Fruit fly (Drosophila melanogaster) whole organism, embryonic: Measurements from ENCODE around the gene CG6901.

Source experiments
- CG16779 ChIP-seq: fragments of 200-800 bp; sonication (Bioruptor generic); IDR thresholded peaks from 2 replicates; pipeline ENCODE4 v1.3.6; 2022; ENCODE audit warnings: missing biosample characterization, missing genetic modification characterization
- H2.0 ChIP-seq: fragments of 200-800 bp; sonication (Bioruptor generic); IDR thresholded peaks from 2 replicates; pipeline ENCODE4 v1.3.6; 2022; ENCODE audit warnings: missing biosample characterization, missing genetic modification characterization

DNA sequence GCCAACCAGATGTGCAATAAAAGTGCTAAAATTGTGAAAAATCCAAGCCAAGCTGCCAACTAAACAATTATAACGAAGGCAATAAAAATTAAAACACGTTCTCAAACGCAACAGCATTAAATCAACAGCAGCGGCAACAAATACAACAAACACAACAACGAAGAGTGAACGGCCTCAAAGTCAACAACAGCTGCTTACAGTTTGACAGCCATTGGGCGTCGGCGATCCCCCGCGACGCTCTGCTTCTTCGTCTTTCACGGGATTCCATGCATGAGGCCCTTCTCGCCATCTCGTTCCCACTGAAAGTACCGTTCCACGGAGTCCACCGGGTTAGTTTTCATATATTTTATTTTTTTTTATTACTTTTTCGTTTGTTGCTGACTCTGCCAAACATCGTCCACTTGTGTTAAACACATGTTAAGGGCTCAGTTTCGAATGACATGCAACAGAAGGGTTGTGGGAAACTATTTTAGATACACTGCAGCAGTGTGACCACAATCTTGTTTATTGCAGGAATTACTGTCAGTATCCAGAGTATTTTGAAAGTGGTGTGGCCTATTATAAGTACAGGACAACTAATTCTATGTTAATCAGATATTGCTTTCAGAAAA, 41.0 kb upstream of the CG6901 start:
- TF ChIP-seq H2.0 (no peak), CG16779 (GFP tag; lab: Robert Waterston, UW) (no peak)
